Worm (Caenorhabditis elegans): ENCODE measurements around the gene C30G4.2.

DNA sequence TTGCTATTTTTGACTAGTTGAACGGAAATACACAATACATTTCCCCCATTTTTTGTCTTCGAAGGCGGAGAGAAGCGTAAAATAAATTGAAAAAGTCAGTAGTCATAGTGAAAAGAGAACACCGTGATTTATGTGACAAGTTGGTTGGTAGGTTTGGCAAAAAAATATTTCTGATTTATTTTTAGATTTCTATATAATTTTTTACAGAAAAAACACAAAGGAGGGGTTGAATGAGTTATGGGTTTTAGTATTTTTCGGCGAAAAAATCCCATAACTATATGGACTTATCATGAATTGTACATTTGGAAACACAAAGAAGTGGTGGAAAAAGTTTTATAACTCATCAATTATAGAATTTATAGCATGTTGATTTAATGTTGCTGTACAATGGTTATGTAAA lies at the start of gene C30G4.2:
- TF ChIP-seq ztf-11 (tag; optimal IDR thresholded peaks at IDR 0.05) (no peak), elt-3 (tag; optimal IDR thresholded peaks at IDR 0.05) (no peak), ces-1 (GFP tag; optimal IDR thresholded peaks at IDR 0.05) (no peak)

Measured in whole organism, L1 larva.